Worm (Caenorhabditis elegans) whole organism, mixed stage, embryonic: ENCODE measurements around the gene F13H10.5.

ENCODE experiments used
- M03D4.4 ChIP-seq: sonication (generic microtip); optimal IDR thresholded peaks from 2 replicates; lab custom pipeline; 2017; ENCODE audit warnings: mild to moderate bottlenecking, missing genetic modification characterization, missing compliant biosample characterization
- bed-3 ChIP-seq: fragments of 200-800 bp; sonication (Bioruptor generic); optimal IDR thresholded peaks from 3 replicates; lab custom pipeline; 2018; ENCODE audit warnings: mild to moderate bottlenecking, missing genetic modification characterization, moderate library complexity, missing compliant biosample characterization
- blmp-1 ChIP-seq: fragments of 150-350 bp; optimal IDR thresholded peaks from 2 replicates; lab custom pipeline; 2014; ENCODE audit warnings: missing biosample characterization, missing genetic modification characterization
- ceh-39 ChIP-seq: fragments of 150-350 bp; optimal IDR thresholded peaks from 2 replicates; lab custom pipeline; 2014; ENCODE audit warnings: missing biosample characterization, missing genetic modification characterization
- ceh-43 ChIP-seq: fragments of 200-800 bp; sonication (Bioruptor generic); optimal IDR thresholded peaks from 2 replicates; lab custom pipeline; 2018; ENCODE audit warnings: mild to moderate bottlenecking, missing genetic modification characterization, moderate library complexity, missing compliant biosample characterization
- ceh-83 ChIP-seq: fragments of 200-800 bp; sonication (Bioruptor generic); optimal IDR thresholded peaks from 2 replicates; lab custom pipeline; 2018; ENCODE audit warnings: mild to moderate bottlenecking, missing genetic modification characterization, missing compliant biosample characterization
- ces-1 ChIP-seq: fragments of 150-350 bp; optimal IDR thresholded peaks from 2 replicates; lab custom pipeline; 2014; ENCODE audit warnings: missing biosample characterization, missing genetic modification reagents, missing genetic modification characterization
- cnd-1 ChIP-seq: fragments of 200-800 bp; sonication (Bioruptor generic); optimal IDR thresholded peaks from 2 replicates; lab custom pipeline; 2018; ENCODE audit warnings: mild to moderate bottlenecking, missing genetic modification characterization, missing compliant biosample characterization
- drap-1 ChIP-seq: fragments of 200-800 bp; sonication (Bioruptor generic); optimal IDR thresholded peaks from 3 replicates; lab custom pipeline; 2018; ENCODE audit warnings: mild to moderate bottlenecking, missing genetic modification characterization, missing compliant biosample characterization
- elt-1 ChIP-seq: sonication (generic microtip); optimal IDR thresholded peaks from 2 replicates; lab custom pipeline; 2017; ENCODE audit warnings: missing genetic modification characterization, mild to moderate bottlenecking, missing compliant biosample characterization, antibody characterized with exemption, moderate library complexity, borderline replicate concordance; ENCODE audit not compliant: insufficient read depth
- elt-3 ChIP-seq: fragments of 150-350 bp; optimal IDR thresholded peaks from 2 replicates; lab custom pipeline; 2014; ENCODE audit warnings: missing biosample characterization, missing genetic modification characterization
- flh-1 ChIP-seq: fragments of 200-800 bp; sonication (Bioruptor generic); optimal IDR thresholded peaks from 2 replicates; lab custom pipeline; 2018; ENCODE audit warnings: mild to moderate bottlenecking, missing genetic modification characterization, moderate library complexity, missing compliant biosample characterization
- ham-2 ChIP-seq: fragments of 200-800 bp; sonication (Bioruptor generic); optimal IDR thresholded peaks from 2 replicates; lab custom pipeline; 2018; ENCODE audit warnings: mild to moderate bottlenecking, missing genetic modification characterization, missing compliant biosample characterization
- hlh-1 ChIP-seq: fragments of 150-350 bp; optimal IDR thresholded peaks from 2 replicates; lab custom pipeline; 2014; ENCODE audit warnings: missing biosample characterization, missing genetic modification reagents, missing genetic modification characterization
- lin-13 ChIP-seq: fragments of 150-350 bp; optimal IDR thresholded peaks from 2 replicates; lab custom pipeline; 2014; ENCODE audit warnings: missing biosample characterization, missing genetic modification characterization
- lin-32 ChIP-seq: fragments of 200-800 bp; sonication (Bioruptor generic); optimal IDR thresholded peaks from 2 replicates; lab custom pipeline; 2018; ENCODE audit warnings: mild to moderate bottlenecking, missing genetic modification characterization, missing compliant biosample characterization
- lsy-2 ChIP-seq: fragments of 150-350 bp; optimal IDR thresholded peaks from 2 replicates; lab custom pipeline; 2014; ENCODE audit warnings: missing biosample characterization, missing genetic modification characterization
- mab-5 ChIP-seq: fragments of 150-350 bp; optimal IDR thresholded peaks from 2 replicates; lab custom pipeline; 2014; ENCODE audit warnings: missing biosample characterization, missing genetic modification characterization
- mep-1 ChIP-seq: fragments of 150-350 bp; optimal IDR thresholded peaks from 2 replicates; lab custom pipeline; 2017; ENCODE audit warnings: missing biosample characterization, missing genetic modification reagents, missing genetic modification characterization, inconsistent platforms
- mls-2 ChIP-seq: sonication (generic microtip); optimal IDR thresholded peaks from 2 replicates; lab custom pipeline; 2016; ENCODE audit warnings: mild to moderate bottlenecking, missing genetic modification characterization, moderate library complexity, missing compliant biosample characterization
- nhr-12 ChIP-seq: fragments of 150-350 bp; optimal IDR thresholded peaks from 2 replicates; lab custom pipeline; 2014; ENCODE audit warnings: missing biosample characterization, missing genetic modification characterization
- nhr-2 ChIP-seq: fragments of 150-350 bp; optimal IDR thresholded peaks from 2 replicates; lab custom pipeline; 2014; ENCODE audit warnings: missing biosample characterization, missing genetic modification characterization
- nhr-237 ChIP-seq: fragments of 150-350 bp; optimal IDR thresholded peaks from 2 replicates; lab custom pipeline; 2014; ENCODE audit warnings: missing biosample characterization, missing genetic modification characterization
- nhr-28 ChIP-seq: fragments of 150-350 bp; optimal IDR thresholded peaks from 2 replicates; lab custom pipeline; 2014; ENCODE audit warnings: missing biosample characterization, missing genetic modification characterization
- nhr-76 ChIP-seq: sonication (generic microtip); optimal IDR thresholded peaks from 2 replicates; lab custom pipeline; 2017; ENCODE audit warnings: missing biosample characterization, missing genetic modification characterization
- pha-4 ChIP-seq: fragments of 150-350 bp; optimal IDR thresholded peaks from 2 replicates; lab custom pipeline; 2018; ENCODE audit warnings: missing biosample characterization, missing genetic modification reagents, missing genetic modification characterization
- sem-2 ChIP-seq: fragments of 200-800 bp; sonication (Bioruptor generic); optimal IDR thresholded peaks from 2 replicates; lab custom pipeline; 2018; ENCODE audit warnings: mild to moderate bottlenecking, missing genetic modification characterization, missing compliant biosample characterization
- snpc-4 ChIP-seq: fragments of 150-350 bp; optimal IDR thresholded peaks from 2 replicates; lab custom pipeline; 2014; ENCODE audit warnings: missing biosample characterization, missing genetic modification characterization
- sptf-1 ChIP-seq: sonication (generic microtip); optimal IDR thresholded peaks from 2 replicates; lab custom pipeline; 2017; ENCODE audit warnings: mild to moderate bottlenecking, missing genetic modification characterization, moderate library complexity, missing compliant biosample characterization
- tbx-8 ChIP-seq: fragments of 200-800 bp; sonication (Bioruptor generic); optimal IDR thresholded peaks from 2 replicates; lab custom pipeline; 2018; ENCODE audit warnings: mild to moderate bottlenecking, missing genetic modification characterization, moderate library complexity, missing compliant biosample characterization
- unc-120 ChIP-seq: sonication (generic microtip); optimal IDR thresholded peaks from 2 replicates; lab custom pipeline; 2017; ENCODE audit warnings: missing genetic modification characterization, missing compliant biosample characterization; ENCODE audit not compliant: poor library complexity, severe bottlenecking
- unc-39 ChIP-seq: fragments of 150-350 bp; optimal IDR thresholded peaks from 2 replicates; lab custom pipeline; 2014; ENCODE audit warnings: missing biosample characterization, missing genetic modification characterization
- unc-62 ChIP-seq: fragments of 150-350 bp; optimal IDR thresholded peaks from 2 replicates; lab custom pipeline; 2014; ENCODE audit warnings: missing biosample characterization, missing genetic modification reagents, missing genetic modification characterization
- zip-8 ChIP-seq: fragments of 150-350 bp; optimal IDR thresholded peaks from 2 replicates; lab custom pipeline; 2014; ENCODE audit warnings: missing biosample characterization, missing genetic modification characterization
- ztf-11 ChIP-seq: fragments of 150-350 bp; optimal IDR thresholded peaks from 2 replicates; lab custom pipeline; 2014; ENCODE audit warnings: missing biosample characterization, missing genetic modification characterization

The F13H10.5 gene

ce11 chrIV:11026648-11027047 is 35.8 kb downstream of the F13H10.5 start:
- TF ChIP-seq pha-4 (peak; percentile 7), blmp-1 (no peak), unc-62 (GFP tag; lab: Kevin White, UChicago) (no peak), drap-1 (GFP tag; lab: Kevin White, UChicago) (no peak), ceh-39 (tag; lab: Kevin White, UChicago) (peak; percentile 35), mab-5 (tag; lab: Kevin White, UChicago) (no peak), ces-1 (GFP tag; lab: Kevin White, UChicago) (peak; percentile 44)

DNA sequence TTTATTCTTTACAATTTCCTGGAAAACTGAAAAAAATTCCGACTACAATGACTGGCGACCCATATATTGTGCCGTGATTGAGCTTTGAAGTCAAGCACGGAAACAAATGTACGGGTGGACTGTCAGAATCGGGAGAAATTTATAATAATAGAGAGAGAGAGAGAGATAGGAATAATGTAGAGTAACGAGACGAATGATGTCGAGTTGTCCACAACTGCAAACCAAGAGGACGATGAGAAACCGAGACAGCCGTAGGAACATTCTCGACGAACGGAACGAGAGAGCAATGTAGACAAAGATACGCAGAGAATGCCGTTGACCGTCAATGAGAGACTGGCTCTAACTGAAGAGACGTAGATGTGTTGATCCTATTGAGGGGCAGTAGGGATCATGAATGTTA is 36.8 kb downstream of the F13H10.5 start:
- TF ChIP-seq drap-1 (GFP tag; lab: Kevin White, UChicago): peak; percentile 1
- TF ChIP-seq cnd-1 (tag; lab: Kevin White, UChicago): peak; percentile 35
- TF ChIP-seq blmp-1: no peak
- no peak for TF ChIP-seq bed-3 (GFP tag; lab: Kevin White, UChicago)
- TF ChIP-seq mab-5 (tag; lab: Kevin White, UChicago): no peak
- TF ChIP-seq nhr-2 (tag; lab: Kevin White, UChicago): no peak
- TF ChIP-seq sptf-1: no peak
- no peak for TF ChIP-seq nhr-12 (tag; lab: Kevin White, UChicago)
- peak; percentile 5 for TF ChIP-seq lin-32 (GFP tag; lab: Kevin White, UChicago)
- no peak for TF ChIP-seq nhr-28 (tag; lab: Kevin White, UChicago)
- peak; percentile 42 for TF ChIP-seq unc-120 (tag; lab: Kevin White, UChicago)
- TF ChIP-seq ceh-43 (GFP tag; lab: Kevin White, UChicago): no peak
- TF ChIP-seq M03D4.4: peak; percentile 23
- peak; percentile 72 for TF ChIP-seq ces-1 (GFP tag; lab: Kevin White, UChicago)
- no peak for TF ChIP-seq flh-1 (GFP tag; lab: Kevin White, UChicago)
- TF ChIP-seq ceh-83: no peak
- TF ChIP-seq hlh-1 (tag; lab: Kevin White, UChicago): peak; percentile 6
- TF ChIP-seq pha-4: peak; percentile 97
- peak; percentile 84 for TF ChIP-seq mls-2 (tag; lab: Kevin White, UChicago)
- no peak for TF ChIP-seq ztf-11 (tag; lab: Kevin White, UChicago)
- TF ChIP-seq tbx-8 (GFP tag; lab: Kevin White, UChicago): no peak
- no peak for TF ChIP-seq zip-8 (tag; lab: Kevin White, UChicago)
- peak; percentile 71 for TF ChIP-seq lsy-2 (tag; lab: Kevin White, UChicago)
- TF ChIP-seq sem-2 (GFP tag; lab: Kevin White, UChicago): no peak
- TF ChIP-seq nhr-237 (tag; lab: Kevin White, UChicago): no peak
- peak; percentile 69 for TF ChIP-seq ceh-39 (tag; lab: Kevin White, UChicago)
- TF ChIP-seq elt-3 (tag; lab: Kevin White, UChicago): peak; percentile 38
- TF ChIP-seq elt-1 (tag; lab: Kevin White, UChicago): peak; percentile 72
- no peak for TF ChIP-seq unc-39
- peak; percentile 90 for TF ChIP-seq lin-13
- no peak for TF ChIP-seq ham-2 (GFP tag; lab: Kevin White, UChicago)
- TF ChIP-seq nhr-76 (tag; lab: Kevin White, UChicago): no peak
- TF ChIP-seq mep-1 (tag; lab: Kevin White, UChicago): peak; percentile 80
- no peak for TF ChIP-seq snpc-4 (tag; lab: Kevin White, UChicago)
- TF ChIP-seq unc-62 (GFP tag; lab: Kevin White, UChicago): peak; percentile 98

DNA sequence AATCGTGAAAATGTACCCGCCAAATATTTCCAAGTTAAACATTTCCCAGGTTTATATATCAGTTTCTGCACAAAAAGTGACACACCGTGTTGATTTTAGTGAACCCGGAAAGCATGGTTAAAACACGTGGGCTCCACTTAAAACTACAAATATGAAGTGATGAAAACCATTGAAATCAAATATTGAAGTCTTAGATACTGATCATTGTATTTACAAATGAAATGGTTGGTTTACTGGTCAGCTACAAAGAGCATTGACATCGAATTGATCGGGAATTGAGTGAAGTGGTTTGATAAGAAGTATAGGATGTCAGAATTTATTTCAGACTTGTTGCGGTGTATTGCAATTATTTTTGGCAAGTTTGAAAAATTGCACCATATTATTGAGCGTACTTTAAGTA is 38.6 kb downstream of the F13H10.5 start, which contains the start of gene hrg-5:
hrg-5 (minus strand) TSS at position 17 of the 400 bp plus-strand sequence.
- TF ChIP-seq blmp-1: no peak
- no peak for TF ChIP-seq nhr-76 (tag; lab: Kevin White, UChicago)
- no peak for TF ChIP-seq unc-62 (GFP tag; lab: Kevin White, UChicago)
- TF ChIP-seq drap-1 (GFP tag; lab: Kevin White, UChicago): no peak
- TF ChIP-seq elt-1 (tag; lab: Kevin White, UChicago): no peak
- no peak for TF ChIP-seq ceh-39 (tag; lab: Kevin White, UChicago)
- no peak for TF ChIP-seq nhr-2 (tag; lab: Kevin White, UChicago)
- no peak for TF ChIP-seq sptf-1
- TF ChIP-seq unc-120 (tag; lab: Kevin White, UChicago): no peak
